Fruit fly (Drosophila melanogaster) whole organism, prepupa: ENCODE measurements around the gene CG18281.
A peak's percentile ranks its signal among the peaks of the same experiment; 100 is the strongest.
"Not testable (repeated sequence)": the region's sequence is repeated elsewhere in the genome, so short reads cannot be mapped to it uniquely, and the experiment has no call there.

Experiments
- Blimp-1 ChIP-seq: fragments of 200-800 bp; sonication (Bioruptor generic); optimal IDR thresholded peaks from 3 replicates; lab custom pipeline; 2017; ENCODE audit warnings: missing biosample characterization, missing genetic modification characterization, mild to moderate bottlenecking, moderate library complexity, missing genetic modification reagents
- CG11294 ChIP-seq: fragments of 200-800 bp; sonication (Bioruptor generic); IDR thresholded peaks from 2 replicates; pipeline ENCODE4 v1.3.6; 2022; ENCODE audit warnings: missing biosample characterization, missing genetic modification characterization
- CG11902 ChIP-seq: fragments of 200-800 bp; sonication (Bioruptor generic); optimal IDR thresholded peaks from 3 replicates; lab custom pipeline; 2016; ENCODE audit warnings: missing biosample characterization, missing genetic modification characterization
- CG15336 ChIP-seq: fragments of 200-800 bp; sonication (Bioruptor generic); IDR thresholded peaks from 2 replicates; pipeline ENCODE4 v1.3.6; 2022; ENCODE audit warnings: missing biosample characterization, missing genetic modification characterization
- CG1621 ChIP-seq: fragments of 200-800 bp; sonication (Bioruptor generic); optimal IDR thresholded peaks from 3 replicates; lab custom pipeline; 2018; ENCODE audit warnings: missing biosample characterization, mild to moderate bottlenecking, missing genetic modification characterization
- CG16779 ChIP-seq: fragments of 200-800 bp; sonication (Bioruptor generic); optimal IDR thresholded peaks from 3 replicates; lab custom pipeline; 2017; ENCODE audit warnings: missing biosample characterization, mild to moderate bottlenecking, missing genetic modification characterization
- CG3032 ChIP-seq: fragments of 200-800 bp; optimal IDR thresholded peaks from 2 replicates; lab custom pipeline; 2019; ENCODE audit warnings: missing biosample characterization, mild to moderate bottlenecking, missing genetic modification characterization, moderate library complexity
- CG31627 ChIP-seq: fragments of 200-800 bp; sonication (Bioruptor generic); optimal IDR thresholded peaks from 3 replicates; lab custom pipeline; 2016; ENCODE audit warnings: missing biosample characterization, missing genetic modification characterization
- CG32006 ChIP-seq: fragments of 200-800 bp; sonication (Bioruptor generic); optimal IDR thresholded peaks from 3 replicates; lab custom pipeline; 2017; ENCODE audit warnings: missing biosample characterization, mild to moderate bottlenecking, missing genetic modification characterization
- CG34406 ChIP-seq: fragments of 200-800 bp; sonication (Bioruptor generic); optimal IDR thresholded peaks from 3 replicates; lab custom pipeline; 2016; ENCODE audit warnings: missing biosample characterization, missing genetic modification characterization
- CG3919 ChIP-seq: fragments of 200-800 bp; sonication (Bioruptor generic); optimal IDR thresholded peaks from 3 replicates; lab custom pipeline; 2016; ENCODE audit warnings: missing biosample characterization, missing genetic modification characterization
- CG4318 ChIP-seq: fragments of 200-800 bp; sonication (Bioruptor generic); optimal IDR thresholded peaks from 3 replicates; lab custom pipeline; 2017; ENCODE audit warnings: missing biosample characterization, mild to moderate bottlenecking, missing genetic modification characterization
- CG6276 ChIP-seq: fragments of 200-800 bp; sonication (Bioruptor generic); optimal IDR thresholded peaks from 2 replicates; lab custom pipeline; 2017; ENCODE audit warnings: missing biosample characterization, mild to moderate bottlenecking, missing genetic modification characterization
- CG6808 ChIP-seq: fragments of 200-800 bp; sonication (Bioruptor generic); optimal IDR thresholded peaks from 3 replicates; lab custom pipeline; 2017; ENCODE audit warnings: missing biosample characterization, missing genetic modification characterization, mild to moderate bottlenecking, moderate library complexity, missing genetic modification reagents
- CG8119 ChIP-seq: fragments of 200-800 bp; sonication (Bioruptor generic); IDR thresholded peaks from 3 replicates; pipeline ENCODE4 v1.3.6; 2022; ENCODE audit warnings: missing biosample characterization, missing genetic modification characterization
- CG8319 ChIP-seq: fragments of 200-800 bp; sonication (Bioruptor generic); optimal IDR thresholded peaks from 3 replicates; lab custom pipeline; 2016; ENCODE audit warnings: missing biosample characterization, missing genetic modification characterization
- CG9139 ChIP-seq: fragments of 200-800 bp; sonication (Bioruptor generic); optimal IDR thresholded peaks from 3 replicates; lab custom pipeline; 2017; ENCODE audit warnings: missing biosample characterization, mild to moderate bottlenecking, missing genetic modification characterization
- Eip75B ChIP-seq: fragments of 200-800 bp; sonication (Bioruptor generic); optimal IDR thresholded peaks from 3 replicates; lab custom pipeline; 2016; ENCODE audit warnings: missing biosample characterization, missing genetic modification characterization
- Eip78C ChIP-seq: fragments of 200-800 bp; sonication (Bioruptor generic); peaks from one replicate; lab custom pipeline; 2016; ENCODE audit warnings: missing biosample characterization, missing genetic modification characterization
- Eip93F ChIP-seq: fragments of 200-800 bp; sonication (Bioruptor generic); optimal IDR thresholded peaks from 2 replicates; lab custom pipeline; 2016; ENCODE audit warnings: missing biosample characterization, mild to moderate bottlenecking, missing genetic modification characterization
- Ets21C ChIP-seq: fragments of 200-800 bp; sonication (Bioruptor generic); optimal IDR thresholded peaks from 3 replicates; lab custom pipeline; 2016; ENCODE audit warnings: missing biosample characterization, missing genetic modification characterization
- Hr38 ChIP-seq: sonication (Bioruptor generic); optimal IDR thresholded peaks from 2 replicates; lab custom pipeline; 2016; ENCODE audit warnings: missing biosample characterization, missing genetic modification characterization
- Hr4 ChIP-seq: fragments of 200-800 bp; sonication (Bioruptor generic); optimal IDR thresholded peaks from 3 replicates; lab custom pipeline; 2016; ENCODE audit warnings: missing biosample characterization, missing genetic modification characterization
- Lpt ChIP-seq: fragments of 200-800 bp; sonication (Bioruptor generic); optimal IDR thresholded peaks from 3 replicates; lab custom pipeline; 2016; ENCODE audit warnings: missing biosample characterization, missing genetic modification characterization
- OdsH ChIP-seq: fragments of 200-800 bp; sonication (Bioruptor generic); optimal IDR thresholded peaks from 3 replicates; lab custom pipeline; 2016; ENCODE audit warnings: missing biosample characterization, missing genetic modification characterization
- Sox102F ChIP-seq: fragments of 200-800 bp; sonication (Bioruptor generic); optimal IDR thresholded peaks from 2 replicates; lab custom pipeline; 2016; ENCODE audit warnings: missing biosample characterization, mild to moderate bottlenecking, missing genetic modification characterization
- Sox15 ChIP-seq: fragments of 200-800 bp; sonication (Bioruptor generic); optimal IDR thresholded peaks from 3 replicates; lab custom pipeline; 2016; ENCODE audit warnings: missing biosample characterization, missing genetic modification characterization
- achi ChIP-seq: fragments of 200-800 bp; sonication (Bioruptor generic); optimal IDR thresholded peaks from 3 replicates; lab custom pipeline; 2016; ENCODE audit warnings: missing biosample characterization, missing genetic modification characterization
- acj6 ChIP-seq: fragments of 200-800 bp; sonication (Bioruptor generic); optimal IDR thresholded peaks from 3 replicates; lab custom pipeline; 2016; ENCODE audit warnings: missing biosample characterization, missing genetic modification characterization
- cyc ChIP-seq: fragments of 200-800 bp; sonication (Bioruptor generic); optimal IDR thresholded peaks from 3 replicates; lab custom pipeline; 2016; ENCODE audit warnings: missing biosample characterization, missing genetic modification characterization
- dac ChIP-seq: fragments of 200-800 bp; sonication (Bioruptor generic); optimal IDR thresholded peaks from 2 replicates; lab custom pipeline; 2017; ENCODE audit warnings: missing biosample characterization, mild to moderate bottlenecking, missing genetic modification characterization
- esn ChIP-seq: fragments of 200-800 bp; sonication (Bioruptor generic); optimal IDR thresholded peaks from 2 replicates; lab custom pipeline; 2016; ENCODE audit warnings: missing biosample characterization, mild to moderate bottlenecking, missing genetic modification characterization, moderate library complexity
- fd59A ChIP-seq: fragments of 200-800 bp; sonication (Bioruptor generic); optimal IDR thresholded peaks from 2 replicates; lab custom pipeline; 2017; ENCODE audit warnings: missing biosample characterization, mild to moderate bottlenecking, missing genetic modification characterization, missing genetic modification reagents
- fd85E ChIP-seq: fragments of 200-800 bp; sonication (Bioruptor generic); optimal IDR thresholded peaks from 3 replicates; lab custom pipeline; 2016; ENCODE audit warnings: missing biosample characterization, missing genetic modification characterization
- fkh ChIP-seq: fragments of 200-800 bp; sonication (Bioruptor generic); optimal IDR thresholded peaks from 3 replicates; lab custom pipeline; 2017; ENCODE audit warnings: missing biosample characterization, mild to moderate bottlenecking, missing genetic modification characterization, moderate library complexity
- pdm3 ChIP-seq: fragments of 200-800 bp; sonication (Bioruptor generic); optimal IDR thresholded peaks from 3 replicates; lab custom pipeline; 2016; ENCODE audit warnings: missing biosample characterization, missing genetic modification characterization
- spab ChIP-seq: fragments of 200-800 bp; sonication (Bioruptor generic); optimal IDR thresholded peaks from 2 replicates; lab custom pipeline; 2017; ENCODE audit warnings: missing biosample characterization, mild to moderate bottlenecking, missing genetic modification characterization, missing genetic modification reagents
- ss ChIP-seq, 2 experiments: fragments of 200-800 bp; sonication (Bioruptor generic); optimal IDR thresholded peaks; 2 replicates in 1 of 2; 3 replicates in 1 of 2; lab custom pipeline; 2017 to 2018; ENCODE audit warnings: mild to moderate bottlenecking in 2 of 2, missing biosample characterization in 2 of 2, missing genetic modification characterization in 2 of 2, moderate library complexity in 1 of 2
- svp ChIP-seq: fragments of 200-800 bp; sonication (Bioruptor generic); peaks from one replicate; lab custom pipeline; 2016; ENCODE audit warnings: missing biosample characterization, missing genetic modification characterization
- topi ChIP-seq: fragments of 200-800 bp; sonication (Bioruptor generic); optimal IDR thresholded peaks from 3 replicates; lab custom pipeline; 2016; ENCODE audit warnings: missing biosample characterization, missing genetic modification characterization
- vri ChIP-seq: fragments of 200-800 bp; sonication (Bioruptor generic); optimal IDR thresholded peaks from 3 replicates; lab custom pipeline; 2016; ENCODE audit warnings: missing biosample characterization, mild to moderate bottlenecking, missing genetic modification characterization

CG18281 gene

DNA sequence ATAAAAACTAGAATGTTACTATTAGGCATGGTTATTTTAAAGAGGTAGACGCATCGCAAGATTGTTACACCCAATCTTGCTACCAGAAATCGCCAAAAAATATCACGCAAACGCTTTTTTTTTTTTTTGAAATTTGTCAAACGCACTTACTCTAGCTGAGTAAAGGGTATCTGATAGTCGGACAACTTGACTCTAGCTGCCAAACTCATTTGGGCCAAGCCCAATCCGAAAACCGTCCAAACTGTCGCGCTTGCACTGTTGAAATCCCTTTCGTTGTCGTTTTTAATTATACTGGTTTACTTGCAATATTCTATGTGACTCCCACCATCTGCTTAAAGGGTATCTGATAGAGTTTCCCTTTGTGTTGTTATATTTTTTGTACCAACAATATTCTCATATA, 3.6 kb downstream of the CG18281 start:
- TF ChIP-seq acj6 (GFP tag; lab: Kevin White, UChicago) (no peak), CG8119 (no peak), topi (GFP tag; lab: Kevin White, UChicago) (no peak), CG32006 (GFP tag; lab: Kevin White, UChicago) (no peak), pdm3 (no peak), achi (no peak), CG15336 (GFP tag; lab: Robert Waterston, UW) (no peak), CG16779 (no peak)

DNA sequence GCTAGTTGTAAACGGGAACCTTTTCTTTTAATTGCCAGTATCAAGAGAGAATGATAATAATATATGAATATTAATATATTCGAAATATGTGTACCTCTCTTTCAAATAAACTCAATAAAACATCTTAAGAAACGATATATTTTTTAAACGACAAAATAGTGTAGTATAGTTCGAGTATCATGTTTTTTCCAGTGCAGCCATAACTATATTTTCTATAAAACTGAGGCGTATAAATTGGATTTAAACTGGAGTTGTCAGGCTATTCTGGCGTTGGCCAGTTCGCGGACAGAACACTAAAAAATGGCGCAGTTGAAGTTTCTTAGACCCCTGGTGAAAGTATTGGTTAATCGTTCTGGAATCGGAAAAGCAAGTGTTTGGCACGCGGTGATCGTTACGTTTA, 4.2 kb downstream of the CG18281 start, which contains the start of gene CG17637:
Gene CG17637 (plus strand): TSS at position 301 of the 400 bp plus-strand sequence.
- not testable (repeated sequence) for TF ChIP-seq CG8119; CG3919 (GFP tag; lab: Kevin White, UChicago); dac (GFP tag; lab: Kevin White, UChicago)
- TF ChIP-seq, all 60 proteins: peak for 0; not testable (repeated sequence) for 60

DNA sequence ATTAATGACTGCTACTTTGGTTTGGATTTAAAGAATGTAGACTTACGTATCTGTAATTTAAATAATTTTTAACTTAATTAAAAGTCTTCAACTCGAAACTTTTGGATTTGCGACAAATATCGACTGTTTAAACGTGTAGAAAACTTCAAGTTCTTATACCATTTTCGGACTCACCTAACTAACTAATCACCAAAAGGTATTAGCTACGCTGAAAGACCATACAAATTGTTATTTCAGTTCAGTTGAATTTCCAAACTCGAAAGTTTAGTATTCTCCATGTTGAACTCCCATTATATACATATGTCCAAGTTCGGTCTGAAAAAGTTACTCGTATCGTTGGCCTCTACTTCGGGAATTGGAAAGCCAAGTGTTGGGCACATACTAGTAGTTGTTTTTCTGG, 6.1 kb downstream of the CG18281 start, which contains the start of gene CG5078:
Gene CG5078 (plus strand): TSS at position 301 of the 400 bp plus-strand sequence.
- no peak for TF ChIP-seq Eip78C (GFP tag; lab: Kevin White, UChicago)
- no peak for TF ChIP-seq Eip75B
- no peak for TF ChIP-seq Sox15
- no peak for TF ChIP-seq CG1621 (tag; lab: Kevin White, UChicago)
- no peak for TF ChIP-seq cyc (GFP tag; lab: Kevin White, UChicago)
- no peak for TF ChIP-seq Sox102F (GFP tag; lab: Kevin White, UChicago)
- no peak for TF ChIP-seq Hr38
- no peak for TF ChIP-seq CG6276 (GFP tag; lab: Kevin White, UChicago)
- no peak for TF ChIP-seq esn (GFP tag; lab: Kevin White, UChicago)
- no peak for TF ChIP-seq OdsH (GFP tag; lab: Kevin White, UChicago)
- TF ChIP-seq dac (GFP tag; lab: Kevin White, UChicago): no peak
- no peak for TF ChIP-seq topi (GFP tag; lab: Kevin White, UChicago)
- TF ChIP-seq fd85E (GFP tag; lab: Kevin White, UChicago): no peak
- no peak for TF ChIP-seq CG3919 (GFP tag; lab: Kevin White, UChicago)
- no peak for TF ChIP-seq CG8319 (GFP tag; lab: Kevin White, UChicago)
- no peak for TF ChIP-seq Eip93F (GFP tag; lab: Kevin White, UChicago)

DNA sequence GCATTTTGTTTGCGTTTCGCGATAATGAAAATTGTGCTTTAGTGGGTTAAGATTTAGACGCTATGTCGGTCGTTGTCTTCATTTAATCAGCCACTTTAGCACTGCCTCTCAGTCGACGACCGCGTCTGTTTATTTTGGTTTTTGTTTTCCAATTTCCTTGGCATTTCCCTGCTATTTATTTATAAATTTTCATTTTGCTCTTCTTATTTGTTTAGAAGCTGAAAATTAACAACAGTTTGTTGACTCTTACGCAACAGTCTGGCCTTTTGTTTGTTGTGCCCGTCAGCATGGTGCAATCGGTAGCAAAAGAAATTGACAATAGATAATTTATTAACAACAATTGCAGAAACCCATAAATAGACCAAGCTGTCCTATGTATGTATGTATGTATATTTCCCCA, 7.9 kb downstream of the CG18281 start:
- TF ChIP-seq CG11902: no peak
- TF ChIP-seq Eip78C (GFP tag; lab: Kevin White, UChicago): peak; percentile 70
- TF ChIP-seq CG15336 (GFP tag; lab: Robert Waterston, UW): 0 out of 2 replicates have a peak, but pooled peaks have one; percentile 18

DNA sequence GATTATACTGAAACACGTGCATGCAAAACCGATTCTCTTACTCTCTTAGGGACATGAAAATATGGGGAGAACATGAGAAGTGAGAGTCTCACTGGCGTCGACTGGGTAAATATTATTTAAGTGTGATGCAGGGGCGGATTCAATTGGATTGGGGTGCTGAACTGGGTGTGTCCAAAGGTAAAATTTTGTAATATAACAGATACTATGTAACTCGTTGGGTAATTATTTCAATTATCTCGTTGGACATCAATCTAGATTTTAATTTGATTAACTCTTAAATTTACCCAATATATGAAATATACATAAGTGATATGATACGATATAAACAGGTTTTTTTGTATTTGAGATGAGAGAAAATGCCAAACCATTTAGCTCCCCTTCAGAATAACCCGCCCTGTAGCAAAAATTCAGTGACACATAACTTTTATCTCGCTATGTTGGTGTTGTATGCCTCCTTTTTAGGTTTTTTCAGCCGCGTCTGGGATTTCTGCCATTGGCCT, 8.6 kb downstream of the CG18281 start:
- TF ChIP-seq Sox102F (GFP tag; lab: Kevin White, UChicago) (peak; percentile 93), spab (GFP tag; lab: Kevin White, UChicago) (peak; percentile 87), CG4318 (GFP tag; lab: Kevin White, UChicago) (peak; percentile 82), acj6 (GFP tag; lab: Kevin White, UChicago) (peak; percentile 89), fd59A (peak; percentile 84), CG9139 (peak; percentile 85), CG1621 (tag; lab: Kevin White, UChicago) (peak; percentile 84), Sox15 (peak; percentile 85), vri (GFP tag; lab: Kevin White, UChicago) (peak; percentile 92), Ets21C (GFP tag; lab: Kevin White, UChicago) (peak; percentile 91), CG34406 (GFP tag; lab: Kevin White, UChicago) (peak; percentile 91), fkh (GFP tag; lab: Kevin White, UChicago) (peak; percentile 99), CG31627 (GFP tag; lab: Kevin White, UChicago) (peak; percentile 94), topi (GFP tag; lab: Kevin White, UChicago) (peak; percentile 94), CG11294 (GFP tag; lab: Robert Waterston, UW) (peak; percentile 77), esn (GFP tag; lab: Kevin White, UChicago) (peak; percentile 94), CG3032 (tag; lab: Kevin White, UChicago) (peak; percentile 89), pdm3 (peak; percentile 93), svp (GFP tag; lab: Kevin White, UChicago) (peak; percentile 97), CG15336 (GFP tag; lab: Robert Waterston, UW) (peak; percentile 84), ss (GFP tag; optimal IDR thresholded peaks at IDR 0.05; lab: Kevin White, UChicago) (peak; percentile 91 to 92), CG6808 (GFP tag; lab: Kevin White, UChicago) (peak; percentile 91), dac (GFP tag; lab: Kevin White, UChicago) (peak; percentile 70), CG16779 (peak; percentile 81), Blimp-1 (GFP tag; lab: Kevin White, UChicago) (peak; percentile 80), Lpt (GFP tag; lab: Kevin White, UChicago) (peak; percentile 85), OdsH (GFP tag; lab: Kevin White, UChicago) (peak; percentile 92), Hr4 (GFP tag; lab: Kevin White, UChicago) (peak; percentile 91)
